Fruit fly (Drosophila melanogaster) whole organism, embryonic: ENCODE measurements around the gene CG11560.
A peak's percentile ranks its signal among the peaks of the same experiment; 100 is the strongest.

Experiments used
- CG10366 ChIP-seq: fragments of 200-800 bp; sonication (Bioruptor generic); IDR thresholded peaks from 2 replicates; pipeline ENCODE4 v1.3.6; 2022; ENCODE audit warnings: missing biosample characterization, missing genetic modification characterization
- CG11695 ChIP-seq: fragments of 200-800 bp; sonication (Bioruptor generic); IDR thresholded peaks from 3 replicates; pipeline ENCODE4 v1.3.6; 2022; ENCODE audit warnings: missing biosample characterization, missing genetic modification characterization
- CG17328 ChIP-seq: fragments of 200-800 bp; sonication (Bioruptor generic); IDR thresholded peaks from 2 replicates; pipeline ENCODE4 v1.3.6; 2022; ENCODE audit warnings: missing biosample characterization, missing genetic modification characterization
- CG17385 ChIP-seq: fragments of 200-800 bp; sonication (Bioruptor generic); optimal IDR thresholded peaks from 3 replicates; lab custom pipeline; 2018; ENCODE audit warnings: missing biosample characterization, mild to moderate bottlenecking, missing genetic modification characterization
- CG18262 ChIP-seq: fragments of 200-800 bp; optimal IDR thresholded peaks from 3 replicates; lab custom pipeline; 2019; ENCODE audit warnings: missing biosample characterization, mild to moderate bottlenecking, missing genetic modification characterization, moderate library complexity
- Oli ChIP-seq: fragments of 200-800 bp; sonication (Bioruptor generic); optimal IDR thresholded peaks from 2 replicates; lab custom pipeline; 2018; ENCODE audit warnings: missing biosample characterization, mild to moderate bottlenecking, missing genetic modification characterization, moderate library complexity
- Sox102F ChIP-seq: fragments of 200-800 bp; sonication (Bioruptor generic); optimal IDR thresholded peaks from 2 replicates; lab custom pipeline; 2018; ENCODE audit warnings: missing biosample characterization, mild to moderate bottlenecking, missing genetic modification characterization, moderate library complexity
- Ssrp ChIP-seq: fragments of 200-800 bp; sonication (Bioruptor generic); optimal IDR thresholded peaks from 2 replicates; lab custom pipeline; 2018; ENCODE audit warnings: missing biosample characterization, mild to moderate bottlenecking, missing genetic modification characterization, moderate library complexity
- gce ChIP-seq: fragments of 200-800 bp; sonication (Bioruptor generic); IDR thresholded peaks from 3 replicates; pipeline ENCODE4 v1.3.6; 2022; ENCODE audit warnings: missing biosample characterization, missing genetic modification characterization
- lov ChIP-seq, 2 experiments: fragments of 200-800 bp in 1 of 2; fragments of >200 bp in 1 of 2; sonication (Bioruptor generic) in 1 of 2; IDR thresholded peaks in 1 of 2; optimal IDR thresholded peaks in 1 of 2; 2 replicates in 1 of 2; 3 replicates in 1 of 2; pipeline versions ENCODE4 v1.3.6 to Lab custom; 2017 to 2022; ENCODE audit warnings: missing biosample characterization in 1 of 2, missing genetic modification characterization in 1 of 2
- ttk ChIP-seq: fragments of 200-800 bp; sonication (Bioruptor generic); IDR thresholded peaks from 2 replicates; pipeline ENCODE4 v2.1.2; 2022; ENCODE audit warnings: missing biosample characterization, missing genetic modification characterization

CG11560 gene

DNA sequence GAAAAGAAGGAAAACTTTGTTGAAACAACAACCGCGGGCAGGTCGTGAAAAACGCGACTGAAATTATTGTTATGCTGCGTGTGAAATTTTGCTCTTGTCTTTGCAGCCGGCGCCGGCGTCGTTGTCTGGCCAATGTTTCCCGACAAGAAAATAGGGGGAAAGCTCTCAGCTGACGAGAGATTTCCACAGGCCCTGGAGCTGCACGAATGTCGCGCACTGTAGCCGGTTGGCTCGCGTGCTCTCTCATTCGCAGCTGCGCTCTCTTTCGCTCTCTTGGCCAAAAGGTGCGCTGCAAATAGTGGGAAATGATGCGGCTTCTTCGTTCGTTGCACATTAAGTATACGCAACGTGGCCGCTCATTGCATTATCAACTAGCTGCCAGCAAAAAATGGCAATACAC lies 43.9 kb downstream of the CG11560 start, which contains the start of gene CG9760 (continued):
- TF ChIP-seq lov (optimal IDR thresholded peaks at IDR 0.05; lab: Kevin White, UChicago) (no peak), lov (GFP tag; IDR thresholded peaks at IDR 0.05; lab: Robert Waterston, UW) (0 out of 3 replicates have a peak, but pooled peaks have one; percentile 35), Sox102F (GFP tag; lab: Kevin White, UChicago) (peak; percentile 29), Oli (tag; lab: Kevin White, UChicago) (peak; percentile 12), CG11695 (GFP tag; lab: Robert Waterston, UW) (peak; percentile 88), CG17328 (GFP tag; lab: Robert Waterston, UW) (peak; percentile 55), ttk (GFP tag; lab: Robert Waterston, UW) (0 out of 2 replicates have a peak, but pooled peaks have one; percentile 34), CG10366 (GFP tag; lab: Robert Waterston, UW) (peak; percentile 34), gce (GFP tag; lab: Robert Waterston, UW) (0 out of 3 replicates have a peak, but pooled peaks have one; percentile 12), CG18262 (tag; lab: Kevin White, UChicago) (no peak), Ssrp (tag; lab: Kevin White, UChicago) (no peak), CG17385 (GFP tag; lab: Kevin White, UChicago) (peak; percentile 5)
